Fruit fly (Drosophila melanogaster) Kc167 (cell line): ENCODE data around the gene CG15169.

Source experiments
- Myc ChIP-seq: fragments of >200 bp; optimal IDR thresholded peaks from 2 replicates; lab custom pipeline; 2017; ENCODE audit warnings: missing external identifiers
- h ChIP-seq: fragments of >200 bp; optimal IDR thresholded peaks from 3 replicates; lab custom pipeline; 2018; ENCODE audit warnings: missing external identifiers
- insv ChIP-seq: fragments of >200 bp; optimal IDR thresholded peaks from 3 replicates; lab custom pipeline; 2018; ENCODE audit warnings: missing external identifiers
- psq ChIP-seq: fragments of >200 bp; optimal IDR thresholded peaks from 2 replicates; lab custom pipeline; 2017; ENCODE audit warnings: missing external identifiers

DNA sequence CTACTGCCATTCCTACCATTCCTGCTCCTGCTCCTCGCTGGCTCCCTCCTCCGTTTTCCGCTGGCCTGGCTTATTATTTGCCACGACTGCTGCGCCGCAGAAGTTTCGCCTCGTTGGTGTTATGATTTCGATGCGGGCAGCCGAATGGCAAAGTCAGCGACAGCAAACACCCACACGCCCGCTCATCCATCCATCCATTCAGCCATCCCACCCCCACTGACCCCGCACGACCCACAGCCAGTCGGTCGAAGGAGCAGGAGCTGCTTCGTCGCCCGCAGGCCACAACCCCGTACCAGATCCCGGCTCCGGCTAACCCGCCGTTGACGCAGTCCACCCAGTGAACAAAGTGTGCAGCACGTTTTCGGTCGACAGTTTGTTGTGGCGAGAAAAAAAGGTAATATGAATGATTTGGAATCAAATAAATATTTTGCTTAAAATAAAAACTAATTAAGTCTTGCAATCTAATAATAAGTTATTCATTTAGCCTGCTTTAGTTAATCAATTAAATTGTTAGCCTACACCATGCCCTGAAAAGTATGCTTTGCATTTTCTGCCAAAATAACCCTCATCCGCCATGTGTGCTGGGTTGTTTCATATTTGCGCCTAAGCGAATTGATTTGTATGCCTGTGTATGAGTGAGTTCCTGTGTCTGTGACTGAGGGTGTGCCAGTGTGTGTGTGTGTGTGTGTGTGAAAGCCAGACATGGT is 35.8 kb downstream of the CG15169 start:
- no peak for TF ChIP-seq Myc
- TF ChIP-seq psq (lab: Kevin White, UChicago): no peak
- TF ChIP-seq h (lab: Kevin White, UChicago): no peak
- no peak for TF ChIP-seq insv
